Fruit fly (Drosophila melanogaster) whole organism, embryonic: ENCODE measurements around the gene Acsx1L.

Source experiments
- Adf1 ChIP-seq: fragments of 200-800 bp; sonication (Bioruptor generic); IDR thresholded peaks from 2 replicates; pipeline ENCODE4 v1.3.6; 2022; ENCODE audit warnings: missing biosample characterization, missing genetic modification characterization
- Asciz ChIP-seq: fragments of 200-800 bp; sonication (Bioruptor generic); optimal IDR thresholded peaks from 2 replicates; lab custom pipeline; 2017; ENCODE audit warnings: missing biosample characterization, mild to moderate bottlenecking, missing genetic modification characterization, missing genetic modification reagents
- Awh ChIP-seq: fragments of 200-800 bp; sonication (Bioruptor generic); IDR thresholded peaks from 2 replicates; pipeline ENCODE4, ENCODE4 v1.3.6; 2022; ENCODE audit warnings: missing biosample characterization, missing genetic modification characterization
- B-H2 ChIP-seq: fragments of 200-800 bp; sonication (Bioruptor generic); optimal IDR thresholded peaks from 2 replicates; lab custom pipeline; 2018; ENCODE audit warnings: missing biosample characterization, mild to moderate bottlenecking, missing genetic modification characterization
- CG10209 ChIP-seq: fragments of 200-800 bp; sonication (Bioruptor generic); optimal IDR thresholded peaks from 3 replicates; lab custom pipeline; 2017; ENCODE audit warnings: missing biosample characterization, mild to moderate bottlenecking, missing genetic modification characterization, missing genetic modification reagents
- CG11398 ChIP-seq: fragments of 200-800 bp; sonication (Bioruptor generic); optimal IDR thresholded peaks from 2 replicates; lab custom pipeline; 2016; ENCODE audit warnings: missing biosample characterization, missing genetic modification characterization
- CG11504 ChIP-seq: fragments of 200-800 bp; sonication (Bioruptor generic); optimal IDR thresholded peaks from 3 replicates; lab custom pipeline; 2019; ENCODE audit warnings: missing biosample characterization, mild to moderate bottlenecking, missing genetic modification characterization, moderate library complexity
- CG14441 ChIP-seq: fragments of 200-800 bp; sonication (Bioruptor generic); IDR thresholded peaks from 2 replicates; pipeline ENCODE4 v1.3.6; 2022; ENCODE audit warnings: missing biosample characterization, missing genetic modification characterization
- CG15601 ChIP-seq: fragments of 200-800 bp; sonication (Bioruptor generic); optimal IDR thresholded peaks from 3 replicates; lab custom pipeline; 2019; ENCODE audit warnings: missing biosample characterization, mild to moderate bottlenecking, missing genetic modification characterization, moderate library complexity
- CG17361 ChIP-seq: fragments of 200-800 bp; sonication (Bioruptor generic); IDR thresholded peaks from 3 replicates; pipeline ENCODE4 v1.3.6; 2022; ENCODE audit warnings: missing biosample characterization, missing genetic modification characterization
- CG1792 ChIP-seq: fragments of 200-800 bp; sonication (Bioruptor generic); optimal IDR thresholded peaks from 2 replicates; lab custom pipeline; 2016; ENCODE audit warnings: missing biosample characterization, missing genetic modification characterization
- CG2120 ChIP-seq: fragments of 200-800 bp; sonication (Bioruptor generic); optimal IDR thresholded peaks from 3 replicates; lab custom pipeline; 2016; ENCODE audit warnings: missing biosample characterization, missing genetic modification characterization
- CG2678 ChIP-seq: fragments of 200-800 bp; sonication (Bioruptor generic); optimal IDR thresholded peaks from 3 replicates; lab custom pipeline; 2019; ENCODE audit warnings: missing biosample characterization, mild to moderate bottlenecking, missing genetic modification characterization, moderate library complexity
- CG3065 ChIP-seq: fragments of 200-800 bp; sonication (Bioruptor generic); optimal IDR thresholded peaks from 2 replicates; lab custom pipeline; 2016; ENCODE audit warnings: missing biosample characterization, missing genetic modification characterization
- CG4360 ChIP-seq: fragments of 200-800 bp; sonication (Bioruptor generic); IDR thresholded peaks from 2 replicates; pipeline ENCODE4 v1.3.6; 2022; ENCODE audit warnings: missing biosample characterization, missing genetic modification characterization
- CG9437 ChIP-seq: fragments of 200-800 bp; sonication (Bioruptor generic); optimal IDR thresholded peaks from 2 replicates; lab custom pipeline; 2018; ENCODE audit warnings: missing biosample characterization, mild to moderate bottlenecking, missing genetic modification characterization
- D ChIP-seq, 2 experiments: fragments of 200-800 bp in 1 of 2; fragments of >200 bp in 1 of 2; sonication (Bioruptor generic) in 1 of 2; optimal IDR thresholded peaks; 2 replicates in 1 of 2; 3 replicates in 1 of 2; lab custom pipeline; 2017; ENCODE audit warnings: mild to moderate bottlenecking in 1 of 2, missing biosample characterization in 1 of 2, missing genetic modification characterization in 1 of 2, missing genetic modification reagents in 1 of 2
- Dad ChIP-seq: fragments of 200-800 bp; sonication (Bioruptor generic); optimal IDR thresholded peaks from 3 replicates; lab custom pipeline; 2016; ENCODE audit warnings: missing biosample characterization, missing genetic modification characterization
- Dfd ChIP-seq, 2 experiments: fragments of >200 bp; optimal IDR thresholded peaks; 2 replicates each; lab custom pipeline; 2017; ENCODE audit warnings: missing biosample characterization in 2 of 2, missing genetic modification characterization in 2 of 2
- Elba2 ChIP-seq: fragments of 200-800 bp; sonication (Bioruptor generic); optimal IDR thresholded peaks from 3 replicates; lab custom pipeline; 2016; ENCODE audit warnings: missing biosample characterization, missing genetic modification characterization
- Ets97D ChIP-seq: fragments of 200-800 bp; sonication (Bioruptor generic); optimal IDR thresholded peaks from 3 replicates; lab custom pipeline; 2016; ENCODE audit warnings: missing biosample characterization, missing genetic modification characterization
- HLH3B ChIP-seq: fragments of 200-800 bp; sonication (Bioruptor generic); IDR thresholded peaks from 2 replicates; pipeline ENCODE4 v1.3.6; 2022; ENCODE audit warnings: missing biosample characterization, missing genetic modification characterization
- HLHmδ ChIP-seq: fragments of 200-800 bp; sonication (Bioruptor generic); optimal IDR thresholded peaks from 2 replicates; lab custom pipeline; 2018; ENCODE audit warnings: missing biosample characterization, mild to moderate bottlenecking, missing genetic modification characterization, moderate library complexity
- Hand ChIP-seq: fragments of 200-800 bp; sonication (Bioruptor generic); optimal IDR thresholded peaks from 2 replicates; lab custom pipeline; 2017; ENCODE audit warnings: mild to moderate bottlenecking, missing biosample characterization, missing genetic modification reagents, missing genetic modification characterization
- Hmx ChIP-seq: fragments of 200-800 bp; sonication (Bioruptor generic); optimal IDR thresholded peaks from 2 replicates; lab custom pipeline; 2016; ENCODE audit warnings: missing biosample characterization, missing genetic modification characterization
- Meics ChIP-seq: fragments of 200-800 bp; sonication (Bioruptor generic); optimal IDR thresholded peaks from 2 replicates; lab custom pipeline; 2017; ENCODE audit warnings: missing biosample characterization, mild to moderate bottlenecking, missing genetic modification characterization
- Ptx1 ChIP-seq: fragments of 200-800 bp; sonication (Bioruptor generic); IDR thresholded peaks from 2 replicates; pipeline ENCODE4 v1.3.6; 2022; ENCODE audit warnings: missing biosample characterization, missing genetic modification characterization
- Scr ChIP-seq: fragments of 200-800 bp; sonication (Bioruptor generic); IDR thresholded peaks from 2 replicates; pipeline ENCODE4 v1.3.6; 2022; ENCODE audit warnings: missing biosample characterization, missing genetic modification characterization; ENCODE audit not compliant: partially characterized antibody
- Sry-β ChIP-seq: fragments of 200-800 bp; sonication (Bioruptor generic); optimal IDR thresholded peaks from 2 replicates; lab custom pipeline; 2018; ENCODE audit warnings: missing biosample characterization, mild to moderate bottlenecking, missing genetic modification characterization, moderate library complexity
- TFAM ChIP-seq: fragments of 200-800 bp; sonication (Bioruptor generic); optimal IDR thresholded peaks from 2 replicates; lab custom pipeline; 2017; ENCODE audit warnings: missing biosample characterization, missing genetic modification characterization, inconsistent platforms
- Xrp1 ChIP-seq: fragments of 200-800 bp; sonication (Bioruptor generic); IDR thresholded peaks from 2 replicates; pipeline ENCODE4 v1.3.6; 2022; ENCODE audit warnings: missing biosample characterization, missing genetic modification characterization
- ab ChIP-seq: fragments of 200-800 bp; sonication (Bioruptor generic); optimal IDR thresholded peaks from 2 replicates; lab custom pipeline; 2016; ENCODE audit warnings: missing biosample characterization, missing genetic modification characterization
- bowl ChIP-seq: fragments of 200-800 bp; sonication (Bioruptor generic); IDR thresholded peaks from 2 replicates; pipeline ENCODE4 v1.3.6; 2022; ENCODE audit warnings: missing biosample characterization, missing genetic modification characterization
- br ChIP-seq: fragments of >200 bp; optimal IDR thresholded peaks from 2 replicates; lab custom pipeline; 2017
- cg ChIP-seq: fragments of 200-800 bp; sonication (Bioruptor generic); optimal IDR thresholded peaks from 3 replicates; lab custom pipeline; 2019; ENCODE audit warnings: missing biosample characterization, mild to moderate bottlenecking, missing genetic modification characterization, moderate library complexity
- corto ChIP-seq: fragments of 200-800 bp; sonication (Bioruptor generic); optimal IDR thresholded peaks from 2 replicates; lab custom pipeline; 2016; ENCODE audit warnings: missing biosample characterization, mild to moderate bottlenecking, missing genetic modification characterization, moderate library complexity
- da ChIP-seq: fragments of 200-800 bp; sonication (Bioruptor generic); optimal IDR thresholded peaks from 2 replicates; lab custom pipeline; 2016; ENCODE audit warnings: missing biosample characterization, missing genetic modification characterization
- gcm ChIP-seq: fragments of 200-800 bp; sonication (Bioruptor generic); optimal IDR thresholded peaks from 2 replicates; lab custom pipeline; 2019; ENCODE audit warnings: missing biosample characterization, mild to moderate bottlenecking, missing genetic modification characterization, moderate library complexity
- her ChIP-seq: fragments of 200-800 bp; sonication (Bioruptor generic); optimal IDR thresholded peaks from 2 replicates; lab custom pipeline; 2016; ENCODE audit warnings: missing biosample characterization, missing genetic modification characterization
- hth ChIP-seq: fragments of >200 bp; optimal IDR thresholded peaks from 2 replicates; lab custom pipeline; 2017; ENCODE audit warnings: inconsistent platforms
- kni ChIP-seq: fragments of 200-800 bp; sonication (Bioruptor generic); optimal IDR thresholded peaks from 3 replicates; lab custom pipeline; 2017; ENCODE audit warnings: mild to moderate bottlenecking, missing biosample characterization, missing genetic modification reagents, missing genetic modification characterization
- knrl ChIP-seq: fragments of 200-800 bp; sonication (Bioruptor generic); IDR thresholded peaks from 3 replicates; pipeline ENCODE4 v1.3.6; 2022; ENCODE audit warnings: missing biosample characterization, missing genetic modification characterization; ENCODE audit not compliant: partially characterized antibody
- lola ChIP-seq, 3 experiments: fragments of >200 bp in 2 of 3; fragments of 200-800 bp in 1 of 3; sonication (Bioruptor generic) in 1 of 3; optimal IDR thresholded peaks; 2 replicates each; lab custom pipeline; 2017 to 2019; ENCODE audit warnings: missing biosample characterization in 3 of 3, missing genetic modification characterization in 3 of 3, mild to moderate bottlenecking in 1 of 3, moderate library complexity in 1 of 3
- lov ChIP-seq, 2 experiments: fragments of 200-800 bp in 1 of 2; fragments of >200 bp in 1 of 2; sonication (Bioruptor generic) in 1 of 2; IDR thresholded peaks in 1 of 2; optimal IDR thresholded peaks in 1 of 2; 2 replicates in 1 of 2; 3 replicates in 1 of 2; pipeline versions ENCODE4 v1.3.6 to Lab custom; 2017 to 2022; ENCODE audit warnings: missing biosample characterization in 1 of 2, missing genetic modification characterization in 1 of 2
- pan ChIP-seq, 4 experiments: fragments of >200 bp in 3 of 4; fragments of 200-800 bp in 1 of 4; sonication (Bioruptor generic) in 1 of 4; optimal IDR thresholded peaks in 3 of 4; IDR thresholded peaks in 1 of 4; 2 replicates each; pipeline versions ENCODE4 v1.3.6 to Lab custom; 2017 to 2022; ENCODE audit warnings: missing biosample characterization in 2 of 4, missing genetic modification characterization in 2 of 4, mixed read lengths in 1 of 4
- pros ChIP-seq: fragments of 200-800 bp; sonication (Bioruptor generic); optimal IDR thresholded peaks from 3 replicates; lab custom pipeline; 2019; ENCODE audit warnings: missing biosample characterization, mild to moderate bottlenecking, missing genetic modification characterization, moderate library complexity
- seq ChIP-seq: fragments of 200-800 bp; sonication (Bioruptor generic); IDR thresholded peaks from 2 replicates; pipeline ENCODE4 v1.3.6; 2022; ENCODE audit warnings: missing biosample characterization, missing genetic modification characterization
- ssp ChIP-seq: fragments of 200-800 bp; sonication (Bioruptor generic); IDR thresholded peaks from 2 replicates; pipeline ENCODE4 v1.3.6; 2022; ENCODE audit warnings: missing biosample characterization, missing genetic modification characterization
- sug ChIP-seq: fragments of 200-800 bp; optimal IDR thresholded peaks from 2 replicates; lab custom pipeline; 2019; ENCODE audit warnings: missing biosample characterization, mild to moderate bottlenecking, missing genetic modification characterization, moderate library complexity
- twi ChIP-seq: fragments of 200-800 bp; optimal IDR thresholded peaks from 2 replicates; lab custom pipeline; 2019; ENCODE audit warnings: missing biosample characterization, mild to moderate bottlenecking, missing genetic modification characterization, moderate library complexity

Gene Acsx1L

dm6 chr3R:19820994-19821393, 48.0 kb upstream of the Acsx1L start (continued):
- TF ChIP-seq Dfd (GFP tag; optimal IDR thresholded peaks at IDR 0.05; lab: Kevin White, UChicago) (no peak), D (optimal IDR thresholded peaks at IDR 0.05; lab: Kevin White, UChicago) (no peak), D (GFP tag; optimal IDR thresholded peaks at IDR 0.05; lab: Kevin White, UChicago) (peak; percentile 4), Awh (GFP tag; lab: Robert Waterston, UW) (no peak), hth (no peak), CG11504 (peak; percentile 34), CG11398 (GFP tag; lab: Kevin White, UChicago) (no peak), pros (GFP tag; lab: Kevin White, UChicago) (no peak), pan (optimal IDR thresholded peaks at IDR 0.05; lab: Kevin White, UChicago) (no peak), pan (GFP tag; optimal IDR thresholded peaks at IDR 0.05 in 1 of 2, IDR thresholded peaks at IDR 0.05 in 1 of 2) (no peak), her (GFP tag; lab: Kevin White, UChicago) (no peak), CG14441 (GFP tag; lab: Robert Waterston, UW) (no peak), Sry-β (GFP tag; lab: Kevin White, UChicago) (no peak), corto (no peak), da (no peak), CG15601 (tag; lab: Kevin White, UChicago) (no peak), CG1792 (GFP tag; lab: Kevin White, UChicago) (no peak), br (no peak), Elba2 (no peak), ssp (GFP tag; lab: Robert Waterston, UW) (peak; percentile 5; the same call in 1 of the 2 replicates), CG2678 (peak; percentile 28), twi (tag; lab: Kevin White, UChicago) (no peak), knrl (GFP tag; lab: Robert Waterston, UW) (no peak), CG4360 (no peak), CG2120 (GFP tag; lab: Kevin White, UChicago) (no peak), Dad (GFP tag; lab: Kevin White, UChicago) (no peak), Scr (no peak), HLHmδ (no peak), bowl (GFP tag; lab: Robert Waterston, UW) (no peak), Asciz (GFP tag; lab: Kevin White, UChicago) (peak; percentile 20), CG9437 (GFP tag; lab: Kevin White, UChicago) (no peak), sug (no peak), Ptx1 (GFP tag; lab: Robert Waterston, UW) (no peak), kni (no peak), B-H2 (GFP tag; lab: Kevin White, UChicago) (no peak), TFAM (GFP tag; lab: Kevin White, UChicago) (no peak), cg (GFP tag; lab: Kevin White, UChicago) (no peak), Hmx (no peak), Hand (GFP tag; lab: Kevin White, UChicago) (no peak), lov (optimal IDR thresholded peaks at IDR 0.05; lab: Kevin White, UChicago) (no peak), lov (GFP tag; IDR thresholded peaks at IDR 0.05; lab: Robert Waterston, UW) (no peak), CG3065 (no peak), Xrp1 (peak; percentile 52; the same call in 1 of the 2 replicates), CG17361 (GFP tag; lab: Robert Waterston, UW) (no peak), seq (no peak), Ets97D (GFP tag; lab: Kevin White, UChicago) (no peak), CG10209 (no peak), HLH3B (GFP tag; lab: Robert Waterston, UW) (no peak), gcm (GFP tag; lab: Kevin White, UChicago) (no peak), Meics (GFP tag; lab: Kevin White, UChicago) (no peak), Adf1 (GFP tag; lab: Robert Waterston, UW) (no peak), lola (GFP tag; optimal IDR thresholded peaks at IDR 0.05; lab: Kevin White, UChicago) (peak in 1 of 3 experiments; percentile 20), ab (no peak)
